Worm (Caenorhabditis elegans): ENCODE measurements around the gene srh-52.

ce11 chrV:15395347-15395746 is 19.2 kb upstream of the srh-52 start, which contains the start of gene cyb-3:
- TF ChIP-seq nhr-23 (tag; optimal IDR thresholded peaks at IDR 0.05): no peak
- no peak for TF ChIP-seq unc-62 (GFP tag; optimal IDR thresholded peaks at IDR 0.05)
- no peak for TF ChIP-seq blmp-1 (tag; optimal IDR thresholded peaks at IDR 0.05; ENCODE audit: insufficient read depth)
- no peak for TF ChIP-seq lsy-2 (tag; optimal IDR thresholded peaks at IDR 0.05)
- no peak for TF ChIP-seq ceh-16 (tag; optimal IDR thresholded peaks at IDR 0.05)
- no peak for TF ChIP-seq nhr-25 (tag; optimal IDR thresholded peaks at IDR 0.05)
- no peak for TF ChIP-seq fos-1 (tag; optimal IDR thresholded peaks at IDR 0.05)
- no peak for TF ChIP-seq R02D3.7 (tag; optimal IDR thresholded peaks at IDR 0.05)
- no peak for TF ChIP-seq lin-11 (tag; optimal IDR thresholded peaks at IDR 0.05)
- TF ChIP-seq ama-1 (optimal IDR thresholded peaks at IDR 0.05): no peak
- TF ChIP-seq elt-1 (tag; optimal IDR thresholded peaks at IDR 0.05): no peak
- no peak for TF ChIP-seq unc-39 (tag; optimal IDR thresholded peaks at IDR 0.05)
- TF ChIP-seq ZK546.5 (tag; optimal IDR thresholded peaks at IDR 0.05): no peak
- no peak for TF ChIP-seq nhr-12 (tag; optimal IDR thresholded peaks at IDR 0.05)

Data from whole organism, L2 larva.